Worm (Caenorhabditis elegans) whole organism, L1 larva: ENCODE measurements around the gene F23H11.4.

Experiments used
- C04F5.9 ChIP-seq: sonication (generic microtip); optimal IDR thresholded peaks from 2 replicates; lab custom pipeline; 2016; ENCODE audit warnings: missing genetic modification characterization, missing compliant biosample characterization
- C34B4.2 ChIP-seq: sonication (generic microtip); optimal IDR thresholded peaks from 2 replicates; lab custom pipeline; 2017; ENCODE audit warnings: mild to moderate bottlenecking, missing genetic modification characterization, missing compliant biosample characterization
- F16B12.6 ChIP-seq: fragments of 150-350 bp; optimal IDR thresholded peaks from 2 replicates; lab custom pipeline; 2014; ENCODE audit warnings: missing biosample characterization, missing genetic modification characterization
- Y116A8C.19 ChIP-seq: sonication (generic microtip); optimal IDR thresholded peaks from 2 replicates; lab custom pipeline; 2016; ENCODE audit warnings: missing compliant biosample characterization, missing genetic modification characterization, borderline replicate concordance
- alr-1 ChIP-seq: fragments of 200-800 bp; sonication (Bioruptor generic); optimal IDR thresholded peaks from 2 replicates; lab custom pipeline; 2018; ENCODE audit warnings: borderline replicate concordance, mild to moderate bottlenecking, missing genetic modification characterization, missing compliant biosample characterization
- blmp-1 ChIP-seq: fragments of 150-350 bp; optimal IDR thresholded peaks from 2 replicates; lab custom pipeline; 2014; ENCODE audit warnings: missing biosample characterization, missing genetic modification characterization
- ceh-63 ChIP-seq: fragments of 200-800 bp; sonication (Bioruptor generic); optimal IDR thresholded peaks from 2 replicates; lab custom pipeline; 2018; ENCODE audit warnings: mild to moderate bottlenecking, missing genetic modification characterization, missing compliant biosample characterization
- ceh-8 ChIP-seq: fragments of 200-800 bp; sonication (Bioruptor generic); optimal IDR thresholded peaks from 2 replicates; lab custom pipeline; 2018; ENCODE audit warnings: mild to moderate bottlenecking, missing genetic modification characterization, moderate library complexity, missing compliant biosample characterization
- ceh-90 ChIP-seq: sonication (generic microtip); optimal IDR thresholded peaks from 2 replicates; lab custom pipeline; 2016; ENCODE audit warnings: missing genetic modification characterization, missing compliant biosample characterization
- dpl-1 ChIP-seq, 3 experiments: fragments of 150-350 bp in 2 of 3; sonication (generic microtip) in 1 of 3; optimal IDR thresholded peaks; 2 replicates each; lab custom pipeline; 2014 to 2017; ENCODE audit warnings: missing biosample characterization in 3 of 3, missing genetic modification characterization in 3 of 3, missing genetic modification reagents in 3 of 3
- efl-1 ChIP-seq, 4 experiments: fragments of 150-350 bp; optimal IDR thresholded peaks in 3 of 4; peaks in 1 of 4; 1 replicate in 1 of 4; 2 replicates in 3 of 4; lab custom pipeline; 2014; ENCODE audit warnings: missing biosample characterization in 2 of 4, missing genetic modification characterization in 2 of 4, missing genetic modification reagents in 2 of 4
- egl-27 ChIP-seq, 2 experiments: fragments of 150-350 bp in 1 of 2; sonication (generic microtip); optimal IDR thresholded peaks; 3 replicates each; lab custom pipeline; 2017 to 2018; ENCODE audit warnings: missing biosample characterization in 2 of 2, missing genetic modification characterization in 2 of 2, missing genetic modification reagents in 2 of 2
- elt-2 ChIP-seq: sonication (generic microtip); optimal IDR thresholded peaks from 2 replicates; lab custom pipeline; 2016; ENCODE audit warnings: missing genetic modification characterization, mild to moderate bottlenecking, inconsistent platforms, missing compliant biosample characterization, missing genetic modification reagents
- elt-3 ChIP-seq, 6 experiments: fragments of 150-350 bp in 1 of 6; sonication (generic microtip); optimal IDR thresholded peaks; 2 replicates each; lab custom pipeline; 2017 to 2018; ENCODE audit warnings: missing biosample characterization in 6 of 6, missing genetic modification characterization in 6 of 6, inconsistent platforms in 1 of 6
- fkh-10 ChIP-seq: sonication (generic microtip); optimal IDR thresholded peaks from 2 replicates; lab custom pipeline; 2017; ENCODE audit warnings: missing biosample characterization, missing genetic modification reagents, missing genetic modification characterization
- hlh-17 ChIP-seq: fragments of 200-800 bp; sonication (Bioruptor generic); optimal IDR thresholded peaks from 2 replicates; lab custom pipeline; 2018; ENCODE audit warnings: missing genetic modification characterization, mild to moderate bottlenecking, missing compliant biosample characterization, moderate library complexity, borderline replicate concordance
- hlh-4 ChIP-seq: sonication (generic microtip); optimal IDR thresholded peaks from 2 replicates; lab custom pipeline; 2016; ENCODE audit warnings: mild to moderate bottlenecking, missing genetic modification characterization, missing compliant biosample characterization
- hpl-2 ChIP-seq: fragments of 150-350 bp; optimal IDR thresholded peaks from 2 replicates; lab custom pipeline; 2014; ENCODE audit warnings: missing biosample characterization, missing genetic modification reagents, missing genetic modification characterization
- irx-1 ChIP-seq: sonication (generic microtip); optimal IDR thresholded peaks from 2 replicates; lab custom pipeline; 2016; ENCODE audit warnings: missing genetic modification characterization, missing compliant biosample characterization
- isw-1 ChIP-seq: fragments of 200-800 bp; sonication (Bioruptor generic); IDR thresholded peaks from 2 replicates; pipeline ENCODE4 v1.3.6; 2022; ENCODE audit warnings: missing genetic modification characterization, missing compliant biosample characterization
- jun-1 ChIP-seq: fragments of 150-350 bp; optimal IDR thresholded peaks from 2 replicates; lab custom pipeline; 2014; ENCODE audit warnings: missing biosample characterization, missing genetic modification reagents, missing genetic modification characterization
- lin-13 ChIP-seq: fragments of 150-350 bp; optimal IDR thresholded peaks from 2 replicates; lab custom pipeline; 2014; ENCODE audit warnings: missing biosample characterization, missing genetic modification reagents, missing genetic modification characterization
- lin-15B ChIP-seq: fragments of 150-350 bp; sonication (generic microtip); optimal IDR thresholded peaks from 3 replicates; lab custom pipeline; 2014; ENCODE audit warnings: missing biosample characterization, missing genetic modification characterization
- lin-35 ChIP-seq, 2 experiments: fragments of 150-350 bp; optimal IDR thresholded peaks; 2 replicates each; lab custom pipeline; 2014; ENCODE audit warnings: missing biosample characterization in 2 of 2, missing genetic modification characterization in 2 of 2, missing genetic modification reagents in 2 of 2
- lir-3 ChIP-seq: sonication (generic microtip); optimal IDR thresholded peaks from 2 replicates; lab custom pipeline; 2016; ENCODE audit warnings: mild to moderate bottlenecking, missing genetic modification characterization, moderate library complexity, missing compliant biosample characterization; ENCODE audit not compliant: poor library complexity
- mef-2 ChIP-seq: fragments of 150-350 bp; optimal IDR thresholded peaks from 2 replicates; lab custom pipeline; 2014; ENCODE audit warnings: missing biosample characterization, missing genetic modification characterization
- mep-1 ChIP-seq: fragments of 150-350 bp; optimal IDR thresholded peaks from 2 replicates; lab custom pipeline; 2014; ENCODE audit warnings: missing biosample characterization, missing genetic modification characterization
- nhr-12 ChIP-seq: sonication (generic microtip); optimal IDR thresholded peaks from 2 replicates; lab custom pipeline; 2017; ENCODE audit warnings: missing biosample characterization, missing genetic modification characterization
- nhr-237 ChIP-seq: fragments of 150-350 bp; optimal IDR thresholded peaks from 2 replicates; lab custom pipeline; 2014; ENCODE audit warnings: missing biosample characterization, missing genetic modification characterization
- nhr-47 ChIP-seq: sonication (generic microtip); optimal IDR thresholded peaks from 2 replicates; lab custom pipeline; 2016; ENCODE audit warnings: mild to moderate bottlenecking, missing genetic modification characterization, moderate library complexity, missing compliant biosample characterization
- nhr-76 ChIP-seq: sonication (generic microtip); optimal IDR thresholded peaks from 2 replicates; lab custom pipeline; 2017; ENCODE audit warnings: missing biosample characterization, missing genetic modification characterization
- nhr-84 ChIP-seq: sonication (generic microtip); optimal IDR thresholded peaks from 2 replicates; lab custom pipeline; 2017; ENCODE audit warnings: missing biosample characterization, missing genetic modification characterization
- nhr-85 ChIP-seq: sonication (generic microtip); peaks from one replicate; lab custom pipeline; 2016; ENCODE audit warnings: missing genetic modification characterization, inconsistent platforms, missing compliant biosample characterization
- snpc-4 ChIP-seq: fragments of 150-350 bp; optimal IDR thresholded peaks from 2 replicates; lab custom pipeline; 2014; ENCODE audit warnings: missing biosample characterization, missing genetic modification characterization
- snu-23 ChIP-seq: sonication (generic microtip); optimal IDR thresholded peaks from 2 replicates; lab custom pipeline; 2016; ENCODE audit warnings: missing genetic modification characterization, missing compliant biosample characterization
- sup-37 ChIP-seq: fragments of 200-800 bp; sonication (Bioruptor generic); optimal IDR thresholded peaks from 2 replicates; lab custom pipeline; 2018; ENCODE audit warnings: mild to moderate bottlenecking, missing genetic modification characterization, missing compliant biosample characterization
- tbx-2 ChIP-seq: sonication (generic microtip); optimal IDR thresholded peaks from 2 replicates; lab custom pipeline; 2016; ENCODE audit warnings: missing genetic modification characterization, missing compliant biosample characterization
- unc-86 ChIP-seq: sonication (generic microtip); optimal IDR thresholded peaks from 2 replicates; lab custom pipeline; 2016; ENCODE audit warnings: missing genetic modification characterization, missing compliant biosample characterization
- vab-15 ChIP-seq: sonication (generic microtip); optimal IDR thresholded peaks from 2 replicates; lab custom pipeline; 2017; ENCODE audit warnings: missing genotype, mild to moderate bottlenecking, missing genetic modification characterization, missing compliant biosample characterization
- xbp-1 ChIP-seq: sonication (generic microtip); optimal IDR thresholded peaks from 2 replicates; lab custom pipeline; 2016; ENCODE audit warnings: missing genetic modification characterization, missing compliant biosample characterization
- zag-1 ChIP-seq: fragments of 150-350 bp; optimal IDR thresholded peaks from 2 replicates; lab custom pipeline; 2014; ENCODE audit warnings: missing biosample characterization, missing genetic modification characterization
- ztf-4 ChIP-seq: fragments of 150-350 bp; optimal IDR thresholded peaks from 2 replicates; lab custom pipeline; 2014; ENCODE audit warnings: missing biosample characterization, missing genetic modification characterization

Gene F23H11.4

DNA sequence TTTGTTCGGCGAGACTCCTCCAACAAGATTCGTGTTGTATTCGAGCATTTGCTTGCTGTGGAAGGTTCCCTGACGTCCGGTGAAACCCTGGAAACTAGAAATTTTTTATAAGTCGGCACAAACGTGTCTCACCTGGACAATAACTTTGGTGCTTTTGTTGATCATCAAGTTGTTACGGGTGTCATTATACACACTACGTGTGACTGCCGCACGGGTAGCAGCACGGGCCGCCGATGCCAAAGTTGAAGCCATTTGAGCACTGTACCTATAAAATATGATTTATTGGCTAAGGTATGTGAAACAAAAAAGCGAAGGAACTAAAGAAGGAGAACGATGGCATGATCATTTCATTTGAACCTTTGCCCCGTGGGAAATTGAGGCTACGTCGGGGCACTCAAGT lies 6.2 kb downstream of the F23H11.4 start, which contains the start of gene sucl-2:
TSS of gene sucl-2 (minus strand) at position 265 of the 400 bp plus-strand sequence.
- no peak for TF ChIP-seq egl-27 (tag; optimal IDR thresholded peaks at IDR 0.05; lab: Kevin White, UChicago)
- TF ChIP-seq jun-1 = no peak
- no peak for TF ChIP-seq efl-1 (optimal IDR thresholded peaks at IDR 0.05; lab: Kevin White, UChicago)
- peak in 1 of 2 experiments; percentile 90 for TF ChIP-seq efl-1 (GFP tag; optimal IDR thresholded peaks at IDR 0.05 in 1 of 2; lab: Kevin White, UChicago)
- TF ChIP-seq fkh-10 (GFP tag; lab: Kevin White, UChicago) = no peak
- TF ChIP-seq tbx-2 (tag; lab: Kevin White, UChicago) = no peak

DNA sequence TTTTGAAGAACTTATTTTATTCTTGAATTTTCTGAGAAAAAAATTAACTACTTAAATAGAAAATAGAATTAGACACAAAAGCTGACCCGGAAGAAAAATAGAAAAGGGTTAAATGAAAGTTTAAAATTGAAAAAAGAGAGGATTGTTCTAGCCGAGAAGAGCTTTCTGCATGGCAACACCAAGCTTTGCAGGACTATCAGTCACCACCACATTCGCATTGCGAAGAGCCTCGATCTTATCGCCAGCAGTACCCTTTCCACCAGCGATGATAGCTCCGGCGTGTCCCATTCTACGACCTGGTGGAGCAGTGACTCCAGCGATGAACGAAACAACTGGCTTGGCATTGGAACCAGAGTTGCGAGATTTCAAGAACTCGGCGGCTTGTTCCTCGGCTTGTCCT lies 7.2 kb downstream of the F23H11.4 start:
- no peak for TF ChIP-seq nhr-85 (tag; lab: Kevin White, UChicago)
- TF ChIP-seq, all 84 proteins: peak for 0

- no peak for TF ChIP-seq jun-1
- TF ChIP-seq hpl-2 = no peak
- TF ChIP-seq ztf-4 (tag; lab: Kevin White, UChicago) = no peak
- no peak for TF ChIP-seq efl-1 (optimal IDR thresholded peaks at IDR 0.05; lab: Kevin White, UChicago)
- TF ChIP-seq efl-1 (GFP tag; optimal IDR thresholded peaks at IDR 0.05 in 1 of 2; lab: Kevin White, UChicago) = no peak
- no peak for TF ChIP-seq nhr-76 (tag; lab: Kevin White, UChicago)
- TF ChIP-seq nhr-12 = no peak
- no peak for TF ChIP-seq nhr-84
- TF ChIP-seq Y116A8C.19 = no peak
- no peak for TF ChIP-seq ceh-63 (GFP tag; lab: Kevin White, UChicago)
- no peak for TF ChIP-seq elt-3 (tag; optimal IDR thresholded peaks at IDR 0.05; lab: Kevin White, UChicago)
- TF ChIP-seq tbx-2 (tag; lab: Kevin White, UChicago) = no peak
- TF ChIP-seq lin-13 = no peak
- TF ChIP-seq irx-1 (tag; lab: Kevin White, UChicago) = no peak
- no peak for TF ChIP-seq unc-86 (tag; lab: Kevin White, UChicago)
- TF ChIP-seq lir-3 (tag; lab: Kevin White, UChicago) = no peak
- no peak for TF ChIP-seq nhr-237
- TF ChIP-seq F16B12.6 = no peak
- TF ChIP-seq mef-2 (tag; lab: Kevin White, UChicago) = no peak
- TF ChIP-seq, all 84 proteins: peak for 0
Measured at ce11 chrIII:896904-897303, 10.4 kb downstream of the F23H11.4 start.

ce11 chrIII:895525-895924 lies 11.8 kb downstream of the F23H11.4 start, which contains the start of the genes ztf-18 and F23H11.2:
ztf-18 (minus strand) TSS chrIII:895712.
F23H11.2 (plus strand) TSS chrIII:895747.
- TF ChIP-seq zag-1 (tag; lab: Kevin White, UChicago) (no peak), xbp-1 (tag; lab: Kevin White, UChicago) (no peak), nhr-237 (no peak), mep-1 (no peak), egl-27 (tag; optimal IDR thresholded peaks at IDR 0.05; lab: Kevin White, UChicago) (no peak), sup-37 (GFP tag; lab: Kevin White, UChicago) (no peak), elt-3 (tag; optimal IDR thresholded peaks at IDR 0.05; lab: Kevin White, UChicago) (no peak), nhr-47 (tag; lab: Kevin White, UChicago) (no peak), hlh-4 (no peak), blmp-1 (peak; percentile 37), lir-3 (tag; lab: Kevin White, UChicago) (no peak), ceh-8 (no peak), hpl-2 (no peak), snpc-4 (tag; lab: Kevin White, UChicago) (no peak), alr-1 (tag; lab: Kevin White, UChicago) (no peak), snu-23 (GFP tag; lab: Kevin White, UChicago) (no peak), ceh-90 (tag; lab: Kevin White, UChicago) (no peak), C04F5.9 (no peak), isw-1 (GFP tag; lab: Robert Waterston, UW) (no peak), elt-2 (tag; lab: Kevin White, UChicago) (no peak), C34B4.2 (tag; lab: Kevin White, UChicago) (no peak), dpl-1 (GFP tag; optimal IDR thresholded peaks at IDR 0.05; lab: Kevin White, UChicago) (peak in 2 of 3 experiments; percentile 7 to 18), lin-13 (no peak), fkh-10 (GFP tag; lab: Kevin White, UChicago) (no peak), ceh-63 (GFP tag; lab: Kevin White, UChicago) (no peak), efl-1 (optimal IDR thresholded peaks at IDR 0.05; lab: Kevin White, UChicago) (no peak), efl-1 (GFP tag; optimal IDR thresholded peaks at IDR 0.05 in 1 of 2; lab: Kevin White, UChicago) (peak; percentile 10 to 71), lin-35 (GFP tag; optimal IDR thresholded peaks at IDR 0.05; lab: Kevin White, UChicago) (peak in 1 of 2 experiments; percentile 43), hlh-17 (GFP tag; lab: Kevin White, UChicago) (no peak), lin-15B (peak; percentile 1), vab-15 (tag; lab: Kevin White, UChicago) (no peak)
- TF ChIP-seq, all 84 proteins: peak for 5
